Worm (Caenorhabditis elegans): Measurements from ENCODE around the gene D1025.1.

The D1025.1 gene

ce11 chrX:14503282-14503681, 17.3 kb upstream of the D1025.1 start:
- no peak for TF ChIP-seq tbx-11 (GFP tag; IDR thresholded peaks at IDR 0.05)
- no peak for TF ChIP-seq scrt-1 (GFP tag; IDR thresholded peaks at IDR 0.05)
- TF ChIP-seq pes-1 (GFP tag; IDR thresholded peaks at IDR 0.05), result no peak
- TF ChIP-seq F13C5.2 (tag; optimal IDR thresholded peaks at IDR 0.05), result no peak
- no peak for TF ChIP-seq ets-7 (tag; optimal IDR thresholded peaks at IDR 0.05)
- TF ChIP-seq hnd-1 (tag; optimal IDR thresholded peaks at IDR 0.05), result no peak
- TF ChIP-seq ama-1 (optimal IDR thresholded peaks at IDR 0.05), result no peak
- no peak for TF ChIP-seq aly-1 (tag; optimal IDR thresholded peaks at IDR 0.05)
- TF ChIP-seq hmg-4 (GFP tag; optimal IDR thresholded peaks at IDR 0.05), result no peak
- no peak for TF ChIP-seq ceh-36 (tag; optimal IDR thresholded peaks at IDR 0.05)
- no peak for TF ChIP-seq hmbx-1 (tag; optimal IDR thresholded peaks at IDR 0.05)
- TF ChIP-seq B0310.2 (tag; optimal IDR thresholded peaks at IDR 0.05), result no peak
- no peak for TF ChIP-seq flt-1 (GFP tag; IDR thresholded peaks at IDR 0.05)
- TF ChIP-seq tra-4 (tag; optimal IDR thresholded peaks at IDR 0.05), result no peak
- TF ChIP-seq sea-1 (GFP tag; conservative IDR thresholded peaks at IDR 0.05), result no peak
- no peak for TF ChIP-seq tbx-37 (GFP tag; conservative IDR thresholded peaks at IDR 0.05)
- TF ChIP-seq ceh-13 (GFP tag; optimal IDR thresholded peaks at IDR 0.05), result no peak

ce11 chrX:14503800-14504550, 16.6 kb upstream of the D1025.1 start, which contains the start of gene M163.1:
M163.1 (minus strand) TSS chrX:14503824.
- TF ChIP-seq flt-1 (GFP tag; IDR thresholded peaks at IDR 0.05) (no peak), hmg-4 (GFP tag; optimal IDR thresholded peaks at IDR 0.05) (peak; percentile 87), F13C5.2 (tag; optimal IDR thresholded peaks at IDR 0.05) (peak; percentile 15), sea-1 (GFP tag; conservative IDR thresholded peaks at IDR 0.05) (no peak), hnd-1 (tag; optimal IDR thresholded peaks at IDR 0.05) (peak; percentile 0), pes-1 (GFP tag; IDR thresholded peaks at IDR 0.05) (0 out of 2 replicates have a peak, but pooled peaks have one; percentile 13), scrt-1 (GFP tag; IDR thresholded peaks at IDR 0.05) (peak; percentile 46; the same call in 1 of the 2 replicates), ceh-13 (GFP tag; optimal IDR thresholded peaks at IDR 0.05) (peak; percentile 16)

ce11 chrX:14504551-14504902, 16.0 kb upstream of the D1025.1 start:
- no peak for TF ChIP-seq B0310.2 (tag; optimal IDR thresholded peaks at IDR 0.05)
- 0 out of 2 replicates have a peak, but pooled peaks have one; percentile 0 for TF ChIP-seq pes-1 (GFP tag; IDR thresholded peaks at IDR 0.05)
- TF ChIP-seq sea-1 (GFP tag; conservative IDR thresholded peaks at IDR 0.05), result no peak

- TF ChIP-seq hmg-4 (GFP tag; optimal IDR thresholded peaks at IDR 0.05), result peak; percentile 82
- TF ChIP-seq tra-4 (tag; optimal IDR thresholded peaks at IDR 0.05), result no peak
- no peak for TF ChIP-seq tbx-37 (GFP tag; conservative IDR thresholded peaks at IDR 0.05)
- TF ChIP-seq sea-1 (GFP tag; conservative IDR thresholded peaks at IDR 0.05), result 0 out of 2 replicates have a peak, but pooled peaks have one; percentile 40
- TF ChIP-seq ama-1 (optimal IDR thresholded peaks at IDR 0.05), result no peak
- no peak for TF ChIP-seq ceh-36 (tag; optimal IDR thresholded peaks at IDR 0.05)
- no peak for TF ChIP-seq aly-1 (tag; optimal IDR thresholded peaks at IDR 0.05)
- TF ChIP-seq F13C5.2 (tag; optimal IDR thresholded peaks at IDR 0.05), result no peak
- no peak for TF ChIP-seq B0310.2 (tag; optimal IDR thresholded peaks at IDR 0.05)
- TF ChIP-seq ets-7 (tag; optimal IDR thresholded peaks at IDR 0.05), result no peak
Measured at ce11 chrX:14505578-14506353, 14.8 kb upstream of the D1025.1 start.

DNA sequence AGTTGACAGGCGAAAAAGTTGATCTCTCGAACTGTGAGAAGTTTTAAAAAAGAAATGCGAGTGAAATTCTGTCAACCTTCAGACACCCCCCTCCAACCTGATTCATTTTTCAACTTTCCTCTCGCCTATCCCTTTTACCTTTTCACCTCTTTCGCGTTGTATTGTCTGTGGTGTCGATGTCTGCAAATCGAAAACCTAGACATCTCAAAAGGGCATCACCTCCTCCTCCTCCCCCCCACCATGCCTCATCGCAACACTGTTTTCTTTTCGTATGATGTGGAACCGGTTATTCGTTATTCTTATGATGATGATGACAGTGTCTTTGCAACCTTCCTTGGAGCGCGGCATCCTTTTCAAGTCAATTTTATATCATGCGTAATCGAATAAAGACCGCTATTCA, 12.6 kb upstream of the D1025.1 start:
- no peak for TF ChIP-seq scrt-1 (GFP tag; IDR thresholded peaks at IDR 0.05)
- TF ChIP-seq hmg-4 (GFP tag; optimal IDR thresholded peaks at IDR 0.05), result no peak
- no peak for TF ChIP-seq flt-1 (GFP tag; IDR thresholded peaks at IDR 0.05)
- no peak for TF ChIP-seq tbx-37 (GFP tag; conservative IDR thresholded peaks at IDR 0.05)
- no peak for TF ChIP-seq sea-1 (GFP tag; conservative IDR thresholded peaks at IDR 0.05)
- TF ChIP-seq hmbx-1 (tag; optimal IDR thresholded peaks at IDR 0.05), result no peak
- no peak for TF ChIP-seq ama-1 (optimal IDR thresholded peaks at IDR 0.05)
- no peak for TF ChIP-seq pes-1 (GFP tag; IDR thresholded peaks at IDR 0.05)
- TF ChIP-seq tra-4 (tag; optimal IDR thresholded peaks at IDR 0.05), result no peak
- TF ChIP-seq hnd-1 (tag; optimal IDR thresholded peaks at IDR 0.05), result no peak
- no peak for TF ChIP-seq F13C5.2 (tag; optimal IDR thresholded peaks at IDR 0.05)
- TF ChIP-seq B0310.2 (tag; optimal IDR thresholded peaks at IDR 0.05), result no peak
- TF ChIP-seq ceh-13 (GFP tag; optimal IDR thresholded peaks at IDR 0.05), result no peak

DNA sequence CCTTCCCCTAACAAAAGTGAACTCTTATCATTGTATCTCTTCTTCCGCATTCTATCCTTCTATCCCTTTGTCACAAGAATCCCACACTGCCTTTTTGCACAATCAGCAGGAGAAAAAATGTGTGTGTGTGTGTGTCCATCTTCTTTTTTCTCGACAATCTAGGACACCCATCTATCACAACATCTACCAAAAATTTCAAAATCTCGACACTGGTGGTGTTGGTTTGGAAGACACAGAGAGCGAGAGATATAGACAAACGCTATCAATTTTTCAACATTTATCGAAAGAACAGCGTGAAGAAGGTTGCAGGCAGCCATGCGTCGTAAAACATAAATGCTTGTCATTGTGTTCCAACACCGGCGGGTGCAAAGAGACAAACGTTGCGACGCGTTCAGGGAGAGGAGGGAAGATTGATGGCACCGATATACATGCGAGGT, 11.7 kb upstream of the D1025.1 start:
- no peak for TF ChIP-seq sea-1 (GFP tag; conservative IDR thresholded peaks at IDR 0.05)
- no peak for TF ChIP-seq tra-4 (tag; optimal IDR thresholded peaks at IDR 0.05)
- TF ChIP-seq tbx-11 (GFP tag; IDR thresholded peaks at IDR 0.05), result no peak
- TF ChIP-seq ceh-13 (GFP tag; optimal IDR thresholded peaks at IDR 0.05), result no peak
- no peak for TF ChIP-seq ama-1 (optimal IDR thresholded peaks at IDR 0.05)
- TF ChIP-seq hmbx-1 (tag; optimal IDR thresholded peaks at IDR 0.05), result no peak
- TF ChIP-seq hmg-4 (GFP tag; optimal IDR thresholded peaks at IDR 0.05), result no peak
- no peak for TF ChIP-seq F13C5.2 (tag; optimal IDR thresholded peaks at IDR 0.05)
- no peak for TF ChIP-seq scrt-1 (GFP tag; IDR thresholded peaks at IDR 0.05)
- TF ChIP-seq tbx-37 (GFP tag; conservative IDR thresholded peaks at IDR 0.05), result no peak
- TF ChIP-seq aly-1 (tag; optimal IDR thresholded peaks at IDR 0.05), result no peak
- TF ChIP-seq ets-7 (tag; optimal IDR thresholded peaks at IDR 0.05), result no peak
- no peak for TF ChIP-seq hnd-1 (tag; optimal IDR thresholded peaks at IDR 0.05)
- TF ChIP-seq pes-1 (GFP tag; IDR thresholded peaks at IDR 0.05), result no peak
- TF ChIP-seq flt-1 (GFP tag; IDR thresholded peaks at IDR 0.05), result no peak
- TF ChIP-seq B0310.2 (tag; optimal IDR thresholded peaks at IDR 0.05), result no peak

DNA sequence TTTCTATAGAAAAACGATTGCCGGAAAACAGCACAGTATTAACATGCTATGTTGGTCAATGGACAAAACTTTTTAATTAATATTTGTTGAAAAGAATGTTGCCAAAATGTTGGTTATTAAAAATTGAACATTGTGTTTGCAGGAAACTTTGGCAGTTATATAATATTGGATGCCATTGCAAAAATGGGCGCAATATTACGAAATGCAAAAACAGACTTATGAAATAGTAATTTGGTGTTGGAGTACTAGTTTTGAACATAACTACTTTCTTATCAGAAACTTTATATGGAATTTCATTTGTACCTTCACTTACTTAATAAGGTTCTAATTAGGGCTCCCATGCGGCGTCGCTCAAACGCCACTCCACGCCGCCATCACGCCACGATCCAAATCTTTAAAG, 10.2 kb upstream of the D1025.1 start:
- no peak for TF ChIP-seq ets-7 (tag; optimal IDR thresholded peaks at IDR 0.05)
- no peak for TF ChIP-seq hmg-4 (GFP tag; optimal IDR thresholded peaks at IDR 0.05)
- no peak for TF ChIP-seq ama-1 (optimal IDR thresholded peaks at IDR 0.05)
- no peak for TF ChIP-seq flt-1 (GFP tag; IDR thresholded peaks at IDR 0.05)
- no peak for TF ChIP-seq tbx-11 (GFP tag; IDR thresholded peaks at IDR 0.05)
- no peak for TF ChIP-seq scrt-1 (GFP tag; IDR thresholded peaks at IDR 0.05)
- TF ChIP-seq sea-1 (GFP tag; conservative IDR thresholded peaks at IDR 0.05), result no peak
- no peak for TF ChIP-seq pes-1 (GFP tag; IDR thresholded peaks at IDR 0.05)
- no peak for TF ChIP-seq ceh-13 (GFP tag; optimal IDR thresholded peaks at IDR 0.05)
- no peak for TF ChIP-seq tra-4 (tag; optimal IDR thresholded peaks at IDR 0.05)
- no peak for TF ChIP-seq tbx-37 (GFP tag; conservative IDR thresholded peaks at IDR 0.05)
- no peak for TF ChIP-seq F13C5.2 (tag; optimal IDR thresholded peaks at IDR 0.05)
- TF ChIP-seq hnd-1 (tag; optimal IDR thresholded peaks at IDR 0.05), result no peak
- TF ChIP-seq B0310.2 (tag; optimal IDR thresholded peaks at IDR 0.05), result no peak
- no peak for TF ChIP-seq hmbx-1 (tag; optimal IDR thresholded peaks at IDR 0.05)
- TF ChIP-seq ceh-36 (tag; optimal IDR thresholded peaks at IDR 0.05), result no peak
- no peak for TF ChIP-seq aly-1 (tag; optimal IDR thresholded peaks at IDR 0.05)
